Worm (Caenorhabditis elegans): Measurements from ENCODE around the gene sms-1.

Gene sms-1

ce11 chrIV:11498169-11498568, at the start of gene sms-1:
Gene sms-1 (minus strand): TSS chrIV:11498174.
- no peak for TF ChIP-seq pat-9 (tag; optimal IDR thresholded peaks at IDR 0.05)
- no peak for TF ChIP-seq hlh-6 (tag; optimal IDR thresholded peaks at IDR 0.05)
- no peak for TF ChIP-seq T23F11.4 (GFP tag; optimal IDR thresholded peaks at IDR 0.05)
- TF ChIP-seq ceh-2 (tag; optimal IDR thresholded peaks at IDR 0.05) = no peak
- no peak for TF ChIP-seq ref-2 (tag; optimal IDR thresholded peaks at IDR 0.05)
- no peak for TF ChIP-seq pha-2 (tag; optimal IDR thresholded peaks at IDR 0.05)
- no peak for TF ChIP-seq hlh-15 (tag; optimal IDR thresholded peaks at IDR 0.05)
- no peak for TF ChIP-seq pax-1 (tag; optimal IDR thresholded peaks at IDR 0.05)
- no peak for TF ChIP-seq K02D7.2 (tag; optimal IDR thresholded peaks at IDR 0.05)
- no peak for TF ChIP-seq lim-6 (tag; optimal IDR thresholded peaks at IDR 0.05)
- no peak for TF ChIP-seq unc-3 (GFP tag; conservative IDR thresholded peaks at IDR 0.05)
- no peak for TF ChIP-seq unc-3 (tag; optimal IDR thresholded peaks at IDR 0.05)
- no peak for TF ChIP-seq ets-4 (tag; optimal IDR thresholded peaks at IDR 0.05)
- no peak for TF ChIP-seq madf-2 (tag; optimal IDR thresholded peaks at IDR 0.05)
- TF ChIP-seq tbx-7 (tag; optimal IDR thresholded peaks at IDR 0.05) = no peak
- no peak for TF ChIP-seq ceh-14 (tag; optimal IDR thresholded peaks at IDR 0.05)
- TF ChIP-seq ceh-9 (tag; optimal IDR thresholded peaks at IDR 0.05) = no peak
- TF ChIP-seq elt-2 (tag; optimal IDR thresholded peaks at IDR 0.05) = no peak

DNA sequence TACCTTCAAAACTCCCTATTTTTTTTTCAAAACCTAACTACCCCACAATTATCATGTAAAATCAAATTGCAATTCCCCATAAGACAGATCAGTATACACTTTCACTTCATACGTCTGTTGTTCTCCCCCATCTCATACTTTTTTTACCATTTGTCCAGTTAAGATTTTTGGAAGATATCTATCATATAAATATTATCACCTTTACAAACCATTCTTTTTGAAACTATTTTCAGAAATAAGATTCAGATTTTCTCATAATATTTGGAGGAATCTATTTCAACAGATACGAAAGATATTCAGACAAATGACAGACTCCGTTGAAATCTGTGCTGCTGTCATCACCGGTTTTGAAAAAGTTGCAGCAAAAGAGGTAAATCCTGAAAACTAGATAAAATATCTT, 29.8 kb upstream of the sms-1 start, which contains the start of gene M04B2.2:
M04B2.2 (plus strand) TSS at position 301 of the 400 bp plus-strand sequence.
- TF ChIP-seq zip-5 (tag; optimal IDR thresholded peaks at IDR 0.05) (no peak), pax-1 (tag; optimal IDR thresholded peaks at IDR 0.05) (no peak), syd-9 (tag; optimal IDR thresholded peaks at IDR 0.05) (no peak), sox-2 (GFP tag; IDR thresholded peaks at IDR 0.05) (no peak), pat-9 (tag; optimal IDR thresholded peaks at IDR 0.05) (no peak), mec-3 (tag; optimal IDR thresholded peaks at IDR 0.05; ENCODE audit: borderline replicate concordance) (no peak), ama-1 (optimal IDR thresholded peaks at IDR 0.05) (peak; percentile 47), npax-4 (tag; optimal IDR thresholded peaks at IDR 0.05) (no peak), ceh-2 (tag; optimal IDR thresholded peaks at IDR 0.05) (no peak)

- TF ChIP-seq pha-2 (tag; optimal IDR thresholded peaks at IDR 0.05) (no peak), ceh-31 (tag; optimal IDR thresholded peaks at IDR 0.05) (no peak), sdc-2 (tag; optimal IDR thresholded peaks at IDR 0.05) (no peak), unc-55 (GFP tag; optimal IDR thresholded peaks at IDR 0.05) (no peak), mec-3 (tag; optimal IDR thresholded peaks at IDR 0.05; ENCODE audit: borderline replicate concordance) (no peak)
Observed at ce11 chrIV:11526189-11526588, 28.2 kb upstream of the sms-1 start.

DNA sequence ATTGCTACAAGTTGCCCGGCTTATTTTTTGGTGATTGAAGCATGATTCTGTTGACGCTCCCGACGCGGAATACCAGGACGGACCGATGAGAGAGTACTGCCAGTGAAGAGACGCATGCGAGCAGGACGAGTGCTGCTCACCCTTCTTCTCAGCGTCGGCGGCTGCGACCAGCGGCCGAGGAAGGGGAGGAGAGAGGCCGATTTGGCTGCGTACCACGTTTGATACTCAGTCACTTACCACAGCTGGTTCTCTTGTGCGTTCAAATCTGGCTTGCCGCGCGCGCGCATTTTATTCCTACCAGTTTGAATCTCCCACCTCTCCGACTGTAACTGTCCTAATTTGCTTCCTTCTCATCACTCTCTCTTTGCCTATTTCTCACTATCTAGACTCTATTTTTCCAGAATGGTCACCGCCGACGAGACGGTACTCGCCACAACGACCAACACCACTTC, 26.3 kb upstream of the sms-1 start, which contains the start of gene mep-1:
mep-1 (plus strand) TSS at position 402 of the 452 bp plus-strand sequence.
- TF ChIP-seq ceh-34 (tag; optimal IDR thresholded peaks at IDR 0.05) (peak; percentile 62), sox-4 (tag; optimal IDR thresholded peaks at IDR 0.05) (no peak), unc-3 (GFP tag; conservative IDR thresholded peaks at IDR 0.05) (no peak), unc-3 (tag; optimal IDR thresholded peaks at IDR 0.05) (no peak), pha-2 (tag; optimal IDR thresholded peaks at IDR 0.05) (no peak), ets-4 (tag; optimal IDR thresholded peaks at IDR 0.05) (no peak), pqm-1 (tag; optimal IDR thresholded peaks at IDR 0.05) (no peak), hlh-15 (tag; optimal IDR thresholded peaks at IDR 0.05) (no peak), C38D4.7 (GFP tag; optimal IDR thresholded peaks at IDR 0.05) (no peak), ceh-9 (tag; optimal IDR thresholded peaks at IDR 0.05) (no peak), elt-2 (tag; optimal IDR thresholded peaks at IDR 0.05) (no peak), unc-42 (tag; optimal IDR thresholded peaks at IDR 0.05) (peak; percentile 43), sdc-2 (tag; optimal IDR thresholded peaks at IDR 0.05) (no peak), ama-1 (optimal IDR thresholded peaks at IDR 0.05) (no peak), ceh-18 (tag; optimal IDR thresholded peaks at IDR 0.05) (peak; percentile 43), pat-9 (tag; optimal IDR thresholded peaks at IDR 0.05) (no peak), rnt-1 (tag; optimal IDR thresholded peaks at IDR 0.05) (peak; percentile 61), elt-4 (tag; optimal IDR thresholded peaks at IDR 0.05) (no peak), fax-1 (tag; optimal IDR thresholded peaks at IDR 0.05) (no peak), ceh-22 (tag; optimal IDR thresholded peaks at IDR 0.05) (no peak), tbx-2 (tag; optimal IDR thresholded peaks at IDR 0.05) (peak; percentile 69), hlh-8 (tag; optimal IDR thresholded peaks at IDR 0.05) (no peak), fkh-10 (GFP tag; optimal IDR thresholded peaks at IDR 0.05) (no peak), zip-5 (tag; optimal IDR thresholded peaks at IDR 0.05) (no peak), pag-3 (tag; optimal IDR thresholded peaks at IDR 0.05; ENCODE audit: borderline replicate concordance) (no peak), pros-1 (tag; optimal IDR thresholded peaks at IDR 0.05) (no peak), mec-3 (tag; optimal IDR thresholded peaks at IDR 0.05; ENCODE audit: borderline replicate concordance) (no peak), ceh-31 (tag; optimal IDR thresholded peaks at IDR 0.05) (peak; percentile 65), odd-2 (tag; optimal IDR thresholded peaks at IDR 0.05) (no peak), ceh-45 (GFP tag; IDR thresholded peaks at IDR 0.05) (no peak), ceh-48 (tag; optimal IDR thresholded peaks at IDR 0.05) (no peak), nhr-11 (tag; optimal IDR thresholded peaks at IDR 0.05) (no peak), ceh-30 (tag; optimal IDR thresholded peaks at IDR 0.05) (no peak)

Data from whole organism, late embryonic.